Fruit fly (Drosophila melanogaster) whole organism, embryonic: ENCODE measurements around the gene CG6689.

ENCODE experiments used
- CG12744 ChIP-seq: fragments of 200-800 bp; sonication (Bioruptor generic); optimal IDR thresholded peaks from 2 replicates; lab custom pipeline; 2016; ENCODE audit warnings: missing biosample characterization, missing genetic modification characterization
- CG15601 ChIP-seq: fragments of 200-800 bp; sonication (Bioruptor generic); optimal IDR thresholded peaks from 3 replicates; lab custom pipeline; 2019; ENCODE audit warnings: missing biosample characterization, mild to moderate bottlenecking, missing genetic modification characterization, moderate library complexity
- CG30431 ChIP-seq: fragments of 200-800 bp; sonication (Bioruptor generic); optimal IDR thresholded peaks from 2 replicates; lab custom pipeline; 2017; ENCODE audit warnings: missing biosample characterization, missing genetic modification characterization
- HmgZ ChIP-seq: fragments of 200-800 bp; sonication (Bioruptor generic); optimal IDR thresholded peaks from 2 replicates; lab custom pipeline; 2018; ENCODE audit warnings: missing biosample characterization, mild to moderate bottlenecking, missing genetic modification characterization
- Hr78 ChIP-seq, 2 experiments: fragments of 200-800 bp in 1 of 2; fragments of >200 bp in 1 of 2; sonication (Bioruptor generic) in 1 of 2; optimal IDR thresholded peaks; 2 replicates each; lab custom pipeline; 2017 to 2019; ENCODE audit warnings: missing biosample characterization in 2 of 2, missing genetic modification characterization in 2 of 2, mild to moderate bottlenecking in 1 of 2, moderate library complexity in 1 of 2
- Sox100B ChIP-seq: fragments of 200-800 bp; sonication (Bioruptor generic); optimal IDR thresholded peaks from 3 replicates; lab custom pipeline; 2018; ENCODE audit warnings: missing biosample characterization, mild to moderate bottlenecking, missing genetic modification characterization
- chm ChIP-seq: fragments of 200-800 bp; sonication (Bioruptor generic); IDR thresholded peaks from 2 replicates; pipeline ENCODE4 v1.3.6; 2022; ENCODE audit warnings: missing biosample characterization, missing genetic modification characterization

dm6 chr3R:11246865-11247264 is 27.0 kb upstream of the CG6689 start:
- TF ChIP-seq Sox100B (GFP tag; lab: Kevin White, UChicago) (no peak), Hr78 (GFP tag; optimal IDR thresholded peaks at IDR 0.05; lab: Kevin White, UChicago) (no peak), CG30431 (GFP tag; lab: Kevin White, UChicago) (no peak), CG12744 (GFP tag; lab: Kevin White, UChicago) (no peak), HmgZ (tag; lab: Kevin White, UChicago) (no peak), CG15601 (tag; lab: Kevin White, UChicago) (no peak), chm (GFP tag; lab: Robert Waterston, UW) (no peak)
